Worm (Caenorhabditis elegans) whole organism, L3 larva: ENCODE results near the gene dct-5.

Experiments
- ZK546.5 ChIP-seq: sonication (generic microtip); optimal IDR thresholded peaks from 2 replicates; lab custom pipeline; 2017; ENCODE audit warnings: missing biosample characterization, missing genetic modification characterization
- ceh-28 ChIP-seq: fragments of 150-350 bp; optimal IDR thresholded peaks from 2 replicates; lab custom pipeline; 2014; ENCODE audit warnings: missing biosample characterization, missing genetic modification reagents, missing genetic modification characterization
- ceh-82 ChIP-seq: fragments of 150-350 bp; optimal IDR thresholded peaks from 2 replicates; lab custom pipeline; 2014; ENCODE audit warnings: missing biosample characterization, missing genetic modification characterization
- daf-12 ChIP-seq: fragments of 150-350 bp; optimal IDR thresholded peaks from 2 replicates; lab custom pipeline; 2014; ENCODE audit warnings: missing biosample characterization, missing genetic modification reagents, missing genetic modification characterization
- elt-3 ChIP-seq, 3 experiments: fragments of 150-350 bp in 1 of 3; sonication (generic microtip) in 2 of 3; optimal IDR thresholded peaks; 2 replicates in 2 of 3; 4 replicates in 1 of 3; lab custom pipeline; 2014 to 2017; ENCODE audit warnings: missing biosample characterization in 3 of 3, missing genetic modification characterization in 3 of 3
- eor-1 ChIP-seq, 2 experiments: fragments of 150-350 bp; optimal IDR thresholded peaks; 2 replicates each; lab custom pipeline; 2014 to 2018; ENCODE audit warnings: missing biosample characterization in 2 of 2, missing genetic modification characterization in 2 of 2
- fkh-10 ChIP-seq: sonication (generic microtip); optimal IDR thresholded peaks from 2 replicates; lab custom pipeline; 2017; ENCODE audit warnings: missing biosample characterization, missing genetic modification reagents, missing genetic modification characterization
- hmg-11 ChIP-seq: sonication (generic microtip); optimal IDR thresholded peaks from 2 replicates; lab custom pipeline; 2016; ENCODE audit warnings: missing genetic modification characterization, missing compliant biosample characterization
- lin-15B ChIP-seq: fragments of 150-350 bp; optimal IDR thresholded peaks from 2 replicates; lab custom pipeline; 2014; ENCODE audit warnings: missing biosample characterization, missing genetic modification characterization
- lin-39 ChIP-seq: fragments of 150-350 bp; optimal IDR thresholded peaks from 2 replicates; lab custom pipeline; 2018; ENCODE audit warnings: missing biosample characterization, missing genetic modification reagents, missing genetic modification characterization
- lsy-12 ChIP-seq: sonication (generic microtip); optimal IDR thresholded peaks from 2 replicates; lab custom pipeline; 2016; ENCODE audit warnings: mild to moderate bottlenecking, missing genetic modification characterization, missing compliant biosample characterization
- mml-1 ChIP-seq: fragments of 150-350 bp; sonication (generic microtip); optimal IDR thresholded peaks from 3 replicates; lab custom pipeline; 2014; ENCODE audit warnings: missing biosample characterization, missing genetic modification characterization
- nfya-1 ChIP-seq: sonication (generic microtip); optimal IDR thresholded peaks from 2 replicates; lab custom pipeline; 2017; ENCODE audit warnings: missing genetic modification characterization, mild to moderate bottlenecking, missing compliant biosample characterization, antibody characterized with exemption, moderate library complexity; ENCODE audit not compliant: insufficient read depth
- nhr-12 ChIP-seq: fragments of 150-350 bp; optimal IDR thresholded peaks from 2 replicates; lab custom pipeline; 2014; ENCODE audit warnings: missing biosample characterization, missing genetic modification characterization
- nhr-23 ChIP-seq: fragments of 150-350 bp; optimal IDR thresholded peaks from 2 replicates; lab custom pipeline; 2014; ENCODE audit warnings: missing biosample characterization, missing genetic modification reagents, missing genetic modification characterization
- nhr-25 ChIP-seq: sonication (generic microtip); optimal IDR thresholded peaks from 2 replicates; lab custom pipeline; 2017; ENCODE audit warnings: missing biosample characterization, missing genetic modification characterization
- nhr-28 ChIP-seq: fragments of 150-350 bp; optimal IDR thresholded peaks from 2 replicates; lab custom pipeline; 2014; ENCODE audit warnings: missing biosample characterization, missing genetic modification characterization
- nhr-43 ChIP-seq: sonication (generic microtip); optimal IDR thresholded peaks from 2 replicates; lab custom pipeline; 2016; ENCODE audit warnings: mild to moderate bottlenecking, missing genetic modification characterization, missing compliant biosample characterization; ENCODE audit not compliant: poor library complexity, severe bottlenecking
- nhr-67 ChIP-seq: fragments of 150-350 bp; optimal IDR thresholded peaks from 2 replicates; lab custom pipeline; 2014; ENCODE audit warnings: missing biosample characterization, missing genetic modification characterization
- nhr-76 ChIP-seq: fragments of 150-350 bp; sonication (generic microtip); optimal IDR thresholded peaks from 5 replicates; lab custom pipeline; 2014; ENCODE audit warnings: missing biosample characterization, missing genetic modification characterization
- pqm-1 ChIP-seq: fragments of 150-350 bp; optimal IDR thresholded peaks from 2 replicates; lab custom pipeline; 2017; ENCODE audit warnings: missing biosample characterization, missing genetic modification characterization, inconsistent platforms
- sea-2 ChIP-seq: fragments of 150-350 bp; sonication (generic microtip); optimal IDR thresholded peaks from 4 replicates; lab custom pipeline; 2014; ENCODE audit warnings: missing biosample characterization, missing genetic modification reagents, missing genetic modification characterization
- skn-1 ChIP-seq: fragments of 150-350 bp; optimal IDR thresholded peaks from 2 replicates; lab custom pipeline; 2014; ENCODE audit warnings: missing biosample characterization, missing genetic modification characterization
- unc-62 ChIP-seq: fragments of 150-350 bp; sonication (generic microtip); optimal IDR thresholded peaks from 4 replicates; lab custom pipeline; 2014; ENCODE audit warnings: missing biosample characterization, missing genetic modification reagents, missing genetic modification characterization

Gene dct-5

ce11 chrII:5465729-5466408, 29.1 kb upstream of the dct-5 start, which contains the start of gene clr-1:
clr-1 (plus strand) TSS chrII:5466358.
- TF ChIP-seq mml-1 (tag; lab: Kevin White, UChicago) (no peak), nfya-1 (tag; lab: Kevin White, UChicago) (peak; percentile 7), fkh-10 (GFP tag; lab: Kevin White, UChicago) (no peak)
- TF ChIP-seq, all 47 proteins: peak for 1

- TF ChIP-seq nhr-28 (tag; lab: Kevin White, UChicago) (no peak), unc-62 (peak; percentile 40), fkh-10 (GFP tag; lab: Kevin White, UChicago) (peak; percentile 58), nfya-1 (tag; lab: Kevin White, UChicago) (peak; percentile 41), mml-1 (tag; lab: Kevin White, UChicago) (no peak), nhr-23 (tag; lab: Kevin White, UChicago) (no peak), lin-39 (tag; lab: Kevin White, UChicago) (peak; percentile 56)
Observed at ce11 chrII:5463692-5464300, 27.1 kb upstream of the dct-5 start.

- TF ChIP-seq pqm-1 (tag; lab: Kevin White, UChicago) (peak; percentile 22), ceh-28 (peak; percentile 47), lsy-12 (tag; lab: Kevin White, UChicago) (no peak)
Observed at ce11 chrII:5460911-5461310, 24.2 kb upstream of the dct-5 start.

- TF ChIP-seq lin-15B (tag; lab: Kevin White, UChicago): no peak
- peak; percentile 38 for TF ChIP-seq nhr-25 (tag; lab: Kevin White, UChicago)
- peak in 1 of 3 experiments; percentile 80 for TF ChIP-seq elt-3 (tag; optimal IDR thresholded peaks at IDR 0.05; lab: Kevin White, UChicago)
- peak; percentile 12 for TF ChIP-seq nhr-23 (tag; lab: Kevin White, UChicago)
- TF ChIP-seq, all 47 proteins: peak for 3
Observed at ce11 chrII:5459534-5459933, 22.8 kb upstream of the dct-5 start.

ce11 chrII:5458683-5459410, 22.1 kb upstream of the dct-5 start:
- no peak for TF ChIP-seq ZK546.5
- TF ChIP-seq elt-3 (tag; optimal IDR thresholded peaks at IDR 0.05; lab: Kevin White, UChicago): peak in 1 of 3 experiments; percentile 16
- no peak for TF ChIP-seq sea-2 (GFP tag; lab: Kevin White, UChicago)

ce11 chrII:5455650-5456355, 19.1 kb upstream of the dct-5 start, which contains the start of gene daz-1:
daz-1 (plus strand) TSS chrII:5456305.
- TF ChIP-seq nhr-67 (tag; lab: Kevin White, UChicago) (no peak), mml-1 (tag; lab: Kevin White, UChicago) (no peak), nhr-43 (no peak), nhr-23 (tag; lab: Kevin White, UChicago) (no peak), eor-1 (tag; optimal IDR thresholded peaks at IDR 0.05; lab: Kevin White, UChicago) (no peak), daf-12 (tag; lab: Kevin White, UChicago) (no peak), ceh-28 (no peak), hmg-11 (tag; lab: Kevin White, UChicago) (no peak), pqm-1 (tag; lab: Kevin White, UChicago) (no peak), nhr-12 (no peak), skn-1 (tag; lab: Kevin White, UChicago) (no peak), nhr-76 (no peak)

- TF ChIP-seq nhr-23 (tag; lab: Kevin White, UChicago): peak; percentile 1
- no peak for TF ChIP-seq daf-12 (tag; lab: Kevin White, UChicago)
- TF ChIP-seq ceh-82: no peak
- no peak for TF ChIP-seq mml-1 (tag; lab: Kevin White, UChicago)
Observed at ce11 chrII:5453547-5453946, 16.8 kb upstream of the dct-5 start, which contains the start of gene dhs-5. dhs-5 (plus strand) TSS chrII:5453847.
